Fruit fly (Drosophila melanogaster) whole organism, wandering third instar larva: Measurements from ENCODE around the gene CG7423.

Experiments used
- Myc ChIP-seq: fragments of >200 bp; optimal IDR thresholded peaks from 2 replicates; lab custom pipeline; 2017
- dl ChIP-seq, 2 experiments: fragments of 175-275, 200-275 bp in 1 of 2; fragments of 200-275 bp in 1 of 2; sonication (Bioruptor generic); optimal IDR thresholded peaks; lab custom pipeline; 2018; ENCODE audit warnings: mild to moderate bottlenecking in 2 of 2, missing biosample characterization in 2 of 2, missing genetic modification characterization in 2 of 2, moderate library complexity in 2 of 2; ENCODE audit not compliant: partially characterized antibody in 2 of 2, insufficient read depth in 1 of 2
- sv ChIP-seq: fragments of 200-800 bp; sonication (Bioruptor generic); optimal IDR thresholded peaks from 3 replicates; lab custom pipeline; 2016; ENCODE audit warnings: missing biosample characterization, missing genetic modification characterization

The CG7423 gene

DNA sequence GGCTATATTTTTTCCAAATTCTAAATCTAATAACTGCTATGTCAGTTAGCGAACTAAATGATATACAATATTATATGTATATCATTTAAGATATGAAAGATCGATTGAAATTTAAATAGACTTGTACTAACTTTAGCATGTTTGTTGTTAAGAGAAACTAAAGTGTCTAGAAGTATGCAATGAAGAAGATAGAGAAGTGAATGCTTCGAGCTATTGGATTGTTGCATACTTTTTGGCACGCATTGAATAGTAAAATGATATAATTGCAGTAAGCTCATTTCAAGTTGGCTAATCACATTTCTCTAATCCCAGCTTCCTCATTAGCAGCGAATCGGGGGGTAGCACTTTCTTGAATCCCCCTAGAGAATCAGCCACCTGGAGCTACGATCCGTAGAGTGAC is 49.4 kb downstream of the CG7423 start:
- TF ChIP-seq sv (GFP tag; lab: Kevin White, UChicago) (no peak), Myc (lab: Kevin White, UChicago) (no peak), dl (GFP tag; optimal IDR thresholded peaks at IDR 0.05; lab: Kevin White, UChicago; ENCODE audit: insufficient read depth in 1 of 2, partially characterized antibody in 2 of 2) (no peak)
